Fruit fly (Drosophila melanogaster) whole organism, pupa: ENCODE results near the gene CG13131.

ENCODE experiments used
- CG12605 ChIP-seq: fragments of 200-800 bp; sonication (Bioruptor generic); IDR thresholded peaks from 2 replicates; pipeline ENCODE4 v1.3.6; 2022; ENCODE audit warnings: missing biosample characterization, missing genetic modification characterization
- CG14655 ChIP-seq: fragments of 200-800 bp; sonication (Bioruptor generic); optimal IDR thresholded peaks from 3 replicates; lab custom pipeline; 2017; ENCODE audit warnings: mild to moderate bottlenecking, missing biosample characterization, missing genetic modification reagents, missing genetic modification characterization
- CG17806 ChIP-seq: fragments of 200-800 bp; sonication (Bioruptor generic); optimal IDR thresholded peaks from 2 replicates; lab custom pipeline; 2018; ENCODE audit warnings: missing biosample characterization, mild to moderate bottlenecking, missing genetic modification characterization, moderate library complexity
- CG32121 ChIP-seq: fragments of 200-800 bp; sonication (Bioruptor generic); IDR thresholded peaks from 2 replicates; pipeline ENCODE4 v1.3.6; 2022; ENCODE audit warnings: missing biosample characterization, missing genetic modification characterization
- CG34367 ChIP-seq: fragments of 200-800 bp; sonication (Bioruptor generic); optimal IDR thresholded peaks from 2 replicates; lab custom pipeline; 2018; ENCODE audit warnings: missing biosample characterization, mild to moderate bottlenecking, missing genetic modification characterization
- CG8159 ChIP-seq: fragments of 200-800 bp; sonication (Bioruptor generic); optimal IDR thresholded peaks from 3 replicates; lab custom pipeline; 2018; ENCODE audit warnings: missing biosample characterization, mild to moderate bottlenecking, missing genetic modification characterization, moderate library complexity
- CG8301 ChIP-seq: fragments of 200-800 bp; sonication (Bioruptor generic); optimal IDR thresholded peaks from 2 replicates; lab custom pipeline; 2018; ENCODE audit warnings: missing biosample characterization, mild to moderate bottlenecking, missing genetic modification characterization
- CG9948 ChIP-seq: fragments of 200-800 bp; sonication (Bioruptor generic); optimal IDR thresholded peaks from 2 replicates; lab custom pipeline; 2018; ENCODE audit warnings: missing biosample characterization, mild to moderate bottlenecking, missing genetic modification characterization, moderate library complexity
- gl ChIP-seq: fragments of 200-800 bp; sonication (Bioruptor generic); optimal IDR thresholded peaks from 2 replicates; lab custom pipeline; 2018; ENCODE audit warnings: missing biosample characterization, mild to moderate bottlenecking, missing genetic modification characterization
- rn ChIP-seq: fragments of 200-800 bp; sonication (Bioruptor generic); IDR thresholded peaks from 2 replicates; pipeline ENCODE4 v1.3.6; 2022; ENCODE audit warnings: missing biosample characterization, missing genetic modification characterization

DNA sequence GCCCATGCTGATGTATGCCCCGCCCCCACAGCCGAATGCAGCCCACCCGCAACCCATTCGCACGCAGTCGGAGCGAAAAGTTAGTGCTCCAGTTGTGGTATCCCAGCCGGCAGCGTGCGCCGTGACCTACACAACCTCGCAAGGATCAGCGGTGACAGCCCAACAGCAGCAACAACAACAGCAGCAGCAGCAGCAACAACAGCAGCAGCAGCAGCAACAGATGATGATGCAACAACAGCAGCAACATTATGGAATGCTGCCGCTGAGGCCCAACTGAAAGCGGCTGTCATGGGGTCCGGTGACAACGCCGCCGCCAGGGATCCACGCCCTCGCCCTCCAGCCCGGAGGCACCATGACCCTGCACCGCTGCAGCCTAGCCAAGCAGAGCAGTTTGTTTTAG is 22.9 kb downstream of the CG13131 start:
- TF ChIP-seq CG14655 (no peak), CG34367 (no peak), CG9948 (tag; lab: Kevin White, UChicago) (no peak), gl (tag; lab: Kevin White, UChicago) (no peak), CG32121 (GFP tag; lab: Robert Waterston, UW) (no peak), CG8301 (tag; lab: Kevin White, UChicago) (no peak), CG17806 (tag; lab: Kevin White, UChicago) (no peak), CG12605 (no peak), CG8159 (tag; lab: Kevin White, UChicago) (no peak), rn (GFP tag; lab: Robert Waterston, UW) (no peak)
